Worm (Caenorhabditis elegans) whole organism, L4/young adult: Measurements from ENCODE around the gene unc-104.

ENCODE experiments used
- W03F9.2 ChIP-seq: fragments of 150-350 bp; optimal IDR thresholded peaks from 2 replicates; lab custom pipeline; 2014; ENCODE audit warnings: missing biosample characterization, missing genetic modification characterization
- dao-5 ChIP-seq: sonication (generic microtip); optimal IDR thresholded peaks from 2 replicates; lab custom pipeline; 2016; ENCODE audit warnings: missing genotype, missing genetic modification characterization, moderate library complexity, missing compliant biosample characterization
- him-1 ChIP-seq: sonication (generic microtip); optimal IDR thresholded peaks from 2 replicates; lab custom pipeline; 2016; ENCODE audit warnings: missing genotype, missing genetic modification reagents, missing genetic modification characterization, missing compliant biosample characterization

unc-104 gene

ce11 chrII:6978908-6979307 is 15.9 kb upstream of the unc-104 start:
- no peak for TF ChIP-seq dao-5 (tag; lab: Kevin White, UChicago)
- TF ChIP-seq W03F9.2 (tag; lab: Kevin White, UChicago): no peak

- TF ChIP-seq dao-5 (tag; lab: Kevin White, UChicago): no peak
These were observed 15.1 kb upstream of the unc-104 start, which contains the start of gene C15F1.2 for ce11 chrII:6979646-6980045. TSS of gene C15F1.2 (plus strand) at chrII:6979953.

ce11 chrII:6989830-6990287 is 4.9 kb upstream of the unc-104 start, which contains the start of gene C15F1.1:
TSS of gene C15F1.1 (plus strand) at chrII:6989880.
- no peak for TF ChIP-seq him-1 (tag; lab: Kevin White, UChicago)
- no peak for TF ChIP-seq dao-5 (tag; lab: Kevin White, UChicago)
- no peak for TF ChIP-seq W03F9.2 (tag; lab: Kevin White, UChicago)

ce11 chrII:6992949-6993348 is 1.8 kb upstream of the unc-104 start:
- TF ChIP-seq him-1 (tag; lab: Kevin White, UChicago) (peak; percentile 95), W03F9.2 (tag; lab: Kevin White, UChicago) (no peak)

ce11 chrII:6995583-6995982 is 796 bp downstream of the unc-104 start:
- TF ChIP-seq dao-5 (tag; lab: Kevin White, UChicago) (no peak), W03F9.2 (tag; lab: Kevin White, UChicago) (no peak), him-1 (tag; lab: Kevin White, UChicago) (no peak)

- peak; percentile 56 for TF ChIP-seq dao-5 (tag; lab: Kevin White, UChicago)
These were observed 6.6 kb downstream of the unc-104 start for ce11 chrII:7001405-7001804.

ce11 chrII:7002956-7003357 is 8.2 kb downstream of the unc-104 start:
- no peak for TF ChIP-seq W03F9.2 (tag; lab: Kevin White, UChicago)
- TF ChIP-seq dao-5 (tag; lab: Kevin White, UChicago): no peak
- TF ChIP-seq him-1 (tag; lab: Kevin White, UChicago): no peak

ce11 chrII:7012592-7012991 is 17.8 kb downstream of the unc-104 start, which contains the start of gene sqv-7:
TSS of gene sqv-7 (minus strand) at chrII:7012692.
- no peak for TF ChIP-seq him-1 (tag; lab: Kevin White, UChicago)

ce11 chrII:7022370-7023001 is 27.7 kb downstream of the unc-104 start, which contains the start of the genes lst-6 and lst-5:
TSS of gene lst-6 (minus strand) at chrII:7022509.
TSS of gene lst-5 (plus strand) at chrII:7022913.
- TF ChIP-seq him-1 (tag; lab: Kevin White, UChicago): no peak
- no peak for TF ChIP-seq dao-5 (tag; lab: Kevin White, UChicago)
- TF ChIP-seq W03F9.2 (tag; lab: Kevin White, UChicago): no peak

- TF ChIP-seq dao-5 (tag; lab: Kevin White, UChicago): no peak
- TF ChIP-seq W03F9.2 (tag; lab: Kevin White, UChicago): peak; percentile 28
- no peak for TF ChIP-seq him-1 (tag; lab: Kevin White, UChicago)
These were observed 30.4 kb downstream of the unc-104 start, which contains the start of gene znf-598 for ce11 chrII:7024897-7025852. TSS of gene znf-598 (plus strand) at chrII:7025802.

ce11 chrII:7029524-7029923 is 34.7 kb downstream of the unc-104 start:
- TF ChIP-seq dao-5 (tag; lab: Kevin White, UChicago): no peak
- no peak for TF ChIP-seq W03F9.2 (tag; lab: Kevin White, UChicago)
- no peak for TF ChIP-seq him-1 (tag; lab: Kevin White, UChicago)

- TF ChIP-seq W03F9.2 (tag; lab: Kevin White, UChicago) (no peak), him-1 (tag; lab: Kevin White, UChicago) (no peak), dao-5 (tag; lab: Kevin White, UChicago) (no peak)
These were observed 36.4 kb downstream of the unc-104 start for ce11 chrII:7031137-7031697.

- no peak for TF ChIP-seq W03F9.2 (tag; lab: Kevin White, UChicago)
- TF ChIP-seq him-1 (tag; lab: Kevin White, UChicago): no peak
- TF ChIP-seq dao-5 (tag; lab: Kevin White, UChicago): no peak
These were observed 43.0 kb downstream of the unc-104 start, which contains the start of gene cin-4 for ce11 chrII:7037659-7038342. TSS of gene cin-4 (plus strand) at chrII:7038292.
